Worm (Caenorhabditis elegans) whole organism, midembryonic: ENCODE measurements around the gene F56D6.21.

Experiments
- cog-1 ChIP-seq: sonication (generic microtip); optimal IDR thresholded peaks from 2 replicates; lab custom pipeline; 2016; ENCODE audit warnings: missing genetic modification characterization, missing compliant biosample characterization
- flt-1 ChIP-seq: fragments of 200-800 bp; sonication (Bioruptor generic); IDR thresholded peaks from 2 replicates; pipeline ENCODE4 v1.3.6; 2022; ENCODE audit warnings: missing genetic modification characterization, missing compliant biosample characterization
- klf-2 ChIP-seq: fragments of 200-800 bp; sonication (Bioruptor generic); conservative IDR thresholded peaks from 2 replicates; pipeline ENCODE4 v1.3.6; 2022; ENCODE audit warnings: missing genetic modification reagents, missing genetic modification characterization, missing compliant biosample characterization
- med-1 ChIP-seq: sonication (generic microtip); optimal IDR thresholded peaks from 2 replicates; lab custom pipeline; 2017; ENCODE audit warnings: missing genetic modification characterization, mild to moderate bottlenecking, missing compliant biosample characterization, antibody characterized with exemption, missing genetic modification reagents; ENCODE audit not compliant: insufficient read depth
- ref-1 ChIP-seq: fragments of 200-800 bp; sonication (Bioruptor generic); conservative IDR thresholded peaks from 2 replicates; pipeline ENCODE4 v1.3.6; 2022; ENCODE audit warnings: missing genetic modification reagents, missing genetic modification characterization, missing compliant biosample characterization
- tab-1 ChIP-seq: fragments of 200-800 bp; sonication (Bioruptor generic); IDR thresholded peaks from 2 replicates; pipeline ENCODE4 v1.3.6; 2022; ENCODE audit warnings: missing genetic modification characterization, missing compliant biosample characterization

- TF ChIP-seq klf-2 (GFP tag; lab: Robert Waterston, UW) (no peak), ref-1 (GFP tag; lab: Robert Waterston, UW) (no peak), med-1 (GFP tag; lab: Kevin White, UChicago) (no peak), flt-1 (GFP tag; lab: Robert Waterston, UW) (no peak), cog-1 (tag; lab: Kevin White, UChicago) (no peak), tab-1 (GFP tag; lab: Robert Waterston, UW) (no peak)
Observed at ce11 chrIV:3944459-3944858, 39.7 kb downstream of the F56D6.21 start, which contains the start of gene clec-72.
